Fruit fly (Drosophila melanogaster) whole organism, adult: ENCODE measurements around the gene CG5515.

ENCODE experiments used
- CG11617 ChIP-seq: fragments of 200-800 bp; sonication (Bioruptor generic); optimal IDR thresholded peaks from 2 replicates; lab custom pipeline; 2017; ENCODE audit warnings: mild to moderate bottlenecking, missing biosample characterization, missing genetic modification reagents, missing genetic modification characterization
- CG12768 ChIP-seq: fragments of 200-800 bp; sonication (Bioruptor generic); optimal IDR thresholded peaks from 2 replicates; lab custom pipeline; 2017; ENCODE audit warnings: missing biosample characterization, missing genetic modification characterization, mild to moderate bottlenecking, moderate library complexity, missing genetic modification reagents
- CG1620 ChIP-seq: fragments of 200-800 bp; sonication (Bioruptor generic); optimal IDR thresholded peaks from 2 replicates; lab custom pipeline; 2016; ENCODE audit warnings: missing biosample characterization, missing genetic modification characterization
- Mnt ChIP-seq: fragments of 200-800 bp; sonication (Bioruptor generic); optimal IDR thresholded peaks from 2 replicates; lab custom pipeline; 2016; ENCODE audit warnings: missing biosample characterization, mild to moderate bottlenecking, missing genetic modification characterization
- cnc ChIP-seq, 2 experiments: fragments of >200 bp; optimal IDR thresholded peaks; 2 replicates each; lab custom pipeline; 2017
- ovo ChIP-seq: fragments of 200-800 bp; sonication (Bioruptor generic); optimal IDR thresholded peaks from 2 replicates; lab custom pipeline; 2016; ENCODE audit warnings: missing biosample characterization, missing genetic modification characterization
- tj ChIP-seq: fragments of 200-800 bp; sonication (Bioruptor generic); optimal IDR thresholded peaks from 3 replicates; lab custom pipeline; 2017; ENCODE audit warnings: missing biosample characterization, mild to moderate bottlenecking, missing genetic modification characterization, moderate library complexity

DNA sequence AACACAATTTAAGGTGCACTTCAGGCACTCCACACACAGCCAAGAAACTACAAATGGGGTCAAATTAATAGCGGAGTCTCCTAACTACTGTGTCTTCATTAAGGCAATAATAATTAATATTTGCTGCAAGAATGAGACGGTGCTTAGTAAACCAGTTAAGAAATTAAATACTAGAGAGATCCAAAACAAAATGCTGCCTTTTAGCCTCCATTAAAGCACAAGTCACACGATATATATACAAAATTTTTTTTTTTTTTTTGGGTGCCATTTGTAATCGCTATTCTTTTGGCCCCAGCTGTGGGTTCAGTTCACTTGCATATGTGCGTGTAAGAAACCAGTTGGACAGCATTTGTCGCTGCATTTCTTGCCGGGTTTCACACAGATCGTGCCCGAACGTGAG, 14.7 kb upstream of the CG5515 start:
- TF ChIP-seq cnc (optimal IDR thresholded peaks at IDR 0.05; lab: Kevin White, UChicago) (no peak), ovo (no peak), tj (GFP tag; lab: Kevin White, UChicago) (no peak), CG11617 (GFP tag; lab: Kevin White, UChicago) (no peak), CG12768 (GFP tag; lab: Kevin White, UChicago) (no peak), Mnt (GFP tag; lab: Kevin White, UChicago) (no peak), CG1620 (GFP tag; lab: Kevin White, UChicago) (no peak)
